Fruit fly (Drosophila melanogaster) whole organism, embryonic: Measurements from ENCODE around the gene CG3434.

Experiments used
- Adf1 ChIP-seq: fragments of 200-800 bp; sonication (Bioruptor generic); IDR thresholded peaks from 2 replicates; pipeline ENCODE4 v1.3.6; 2022; ENCODE audit warnings: missing biosample characterization, missing genetic modification characterization
- Aef1 ChIP-seq: fragments of 200-800 bp; sonication (Bioruptor generic); IDR thresholded peaks from 3 replicates; pipeline ENCODE4 v1.3.6; 2022; ENCODE audit warnings: missing biosample characterization, missing genetic modification characterization
- B-H2 ChIP-seq: fragments of 200-800 bp; sonication (Bioruptor generic); optimal IDR thresholded peaks from 2 replicates; lab custom pipeline; 2018; ENCODE audit warnings: missing biosample characterization, mild to moderate bottlenecking, missing genetic modification characterization
- CG11247 ChIP-seq: fragments of 200-800 bp; sonication (Bioruptor generic); IDR thresholded peaks from 2 replicates; pipeline ENCODE4 v1.3.6; 2022; ENCODE audit warnings: missing biosample characterization, missing genetic modification characterization
- CG11560 ChIP-seq: fragments of 200-800 bp; sonication (Bioruptor generic); IDR thresholded peaks from 3 replicates; pipeline ENCODE4 v1.3.6; 2022; ENCODE audit warnings: missing biosample characterization, missing genetic modification characterization
- CG12219 ChIP-seq: fragments of 200-800 bp; sonication (Bioruptor generic); optimal IDR thresholded peaks from 3 replicates; lab custom pipeline; 2018; ENCODE audit warnings: missing biosample characterization, mild to moderate bottlenecking, missing genetic modification characterization
- CG12391 ChIP-seq: fragments of 200-800 bp; sonication (Bioruptor generic); optimal IDR thresholded peaks from 3 replicates; lab custom pipeline; 2018; ENCODE audit warnings: missing biosample characterization, mild to moderate bottlenecking, missing genetic modification characterization, moderate library complexity
- CG1603 ChIP-seq: fragments of 200-800 bp; sonication (Bioruptor generic); optimal IDR thresholded peaks from 2 replicates; lab custom pipeline; 2019; ENCODE audit warnings: missing biosample characterization, mild to moderate bottlenecking, missing genetic modification characterization, moderate library complexity
- CG16863 ChIP-seq: fragments of 200-800 bp; sonication (Bioruptor generic); optimal IDR thresholded peaks from 3 replicates; lab custom pipeline; 2016; ENCODE audit warnings: missing biosample characterization, missing genetic modification characterization
- CG17186 ChIP-seq: fragments of 200-800 bp; sonication (Bioruptor generic); optimal IDR thresholded peaks from 3 replicates; lab custom pipeline; 2017; ENCODE audit warnings: missing biosample characterization, missing genetic modification reagents, missing genetic modification characterization
- CG18011 ChIP-seq: fragments of 200-800 bp; sonication (Bioruptor generic); optimal IDR thresholded peaks from 2 replicates; lab custom pipeline; 2017; ENCODE audit warnings: missing biosample characterization, missing genetic modification characterization, mild to moderate bottlenecking, moderate library complexity, missing genotype
- CG18599 ChIP-seq: fragments of 200-800 bp; sonication (Bioruptor generic); optimal IDR thresholded peaks from 3 replicates; lab custom pipeline; 2017; ENCODE audit warnings: missing biosample characterization, missing genetic modification characterization, mild to moderate bottlenecking, moderate library complexity, missing genetic modification reagents
- CG2712 ChIP-seq: fragments of 200-800 bp; optimal IDR thresholded peaks from 3 replicates; lab custom pipeline; 2019; ENCODE audit warnings: missing biosample characterization, mild to moderate bottlenecking, missing genetic modification characterization, moderate library complexity
- CG32772 ChIP-seq: fragments of 200-800 bp; sonication (Bioruptor generic); IDR thresholded peaks from 2 replicates; pipeline ENCODE4 v1.3.6; 2022; ENCODE audit warnings: missing biosample characterization, missing genetic modification characterization
- CG3838 ChIP-seq: fragments of 200-800 bp; sonication (Bioruptor generic); optimal IDR thresholded peaks from 3 replicates; lab custom pipeline; 2016; ENCODE audit warnings: missing biosample characterization, missing genetic modification characterization
- CG3995 ChIP-seq: fragments of 200-800 bp; sonication (Bioruptor generic); optimal IDR thresholded peaks from 3 replicates; lab custom pipeline; 2016; ENCODE audit warnings: missing biosample characterization, missing genetic modification characterization
- CG4360 ChIP-seq: fragments of 200-800 bp; sonication (Bioruptor generic); IDR thresholded peaks from 2 replicates; pipeline ENCODE4 v1.3.6; 2022; ENCODE audit warnings: missing biosample characterization, missing genetic modification characterization
- CG4424 ChIP-seq: fragments of 200-800 bp; sonication (Bioruptor generic); optimal IDR thresholded peaks from 3 replicates; lab custom pipeline; 2016; ENCODE audit warnings: missing biosample characterization, missing genetic modification characterization
- CG7786 ChIP-seq: fragments of 200-800 bp; sonication (Bioruptor generic); optimal IDR thresholded peaks from 2 replicates; lab custom pipeline; 2016; ENCODE audit warnings: missing biosample characterization, missing genetic modification characterization
- CG8388 ChIP-seq: fragments of 200-800 bp; sonication (Bioruptor generic); optimal IDR thresholded peaks from 2 replicates; lab custom pipeline; 2019; ENCODE audit warnings: missing biosample characterization, mild to moderate bottlenecking, missing genetic modification characterization, moderate library complexity
- CG8924 ChIP-seq: fragments of 200-800 bp; optimal IDR thresholded peaks from 3 replicates; lab custom pipeline; 2019; ENCODE audit warnings: missing biosample characterization, mild to moderate bottlenecking, missing genetic modification characterization, moderate library complexity
- CG9797 ChIP-seq: fragments of 200-800 bp; sonication (Bioruptor generic); optimal IDR thresholded peaks from 3 replicates; lab custom pipeline; 2018; ENCODE audit warnings: missing biosample characterization, mild to moderate bottlenecking, missing genetic modification characterization
- Ets97D ChIP-seq: fragments of 200-800 bp; sonication (Bioruptor generic); optimal IDR thresholded peaks from 3 replicates; lab custom pipeline; 2016; ENCODE audit warnings: missing biosample characterization, missing genetic modification characterization
- Hey ChIP-seq: fragments of 200-800 bp; sonication (Bioruptor generic); optimal IDR thresholded peaks from 3 replicates; lab custom pipeline; 2018; ENCODE audit warnings: missing biosample characterization, mild to moderate bottlenecking, missing genetic modification characterization
- Mad ChIP-seq: fragments of 200-800 bp; sonication (Bioruptor generic); optimal IDR thresholded peaks from 2 replicates; lab custom pipeline; 2016; ENCODE audit warnings: missing biosample characterization, missing genetic modification characterization
- Myb ChIP-seq: fragments of 200-800 bp; sonication (Bioruptor generic); optimal IDR thresholded peaks from 2 replicates; lab custom pipeline; 2016; ENCODE audit warnings: missing biosample characterization, missing genetic modification characterization
- Nf-YA ChIP-seq: fragments of 200-800 bp; sonication (Bioruptor generic); IDR thresholded peaks from 2 replicates; pipeline ENCODE4 v1.3.6; 2022; ENCODE audit warnings: missing biosample characterization, missing genetic modification characterization
- NfI ChIP-seq: fragments of 200-800 bp; sonication (Bioruptor generic); optimal IDR thresholded peaks from 3 replicates; lab custom pipeline; 2018; ENCODE audit warnings: missing biosample characterization, mild to moderate bottlenecking, missing genetic modification characterization, moderate library complexity
- Pdp1 ChIP-seq, 2 experiments: fragments of 200-800 bp; sonication (Bioruptor generic); optimal IDR thresholded peaks; 3 replicates each; lab custom pipeline; 2016; ENCODE audit warnings: missing biosample characterization in 2 of 2, missing genetic modification characterization in 2 of 2, mild to moderate bottlenecking in 1 of 2, moderate library complexity in 1 of 2
- bigmax ChIP-seq: fragments of 200-800 bp; sonication (Bioruptor generic); optimal IDR thresholded peaks from 2 replicates; lab custom pipeline; 2018; ENCODE audit warnings: missing biosample characterization, mild to moderate bottlenecking, missing genetic modification characterization
- caup ChIP-seq: fragments of 200-800 bp; sonication (Bioruptor generic); optimal IDR thresholded peaks from 3 replicates; lab custom pipeline; 2017; ENCODE audit warnings: missing biosample characterization, mild to moderate bottlenecking, missing genetic modification characterization, moderate library complexity; ENCODE audit not compliant: severe bottlenecking
- ems ChIP-seq: fragments of 200-800 bp; sonication (Bioruptor generic); optimal IDR thresholded peaks from 3 replicates; lab custom pipeline; 2016; ENCODE audit warnings: missing biosample characterization, missing genetic modification characterization
- eve ChIP-seq, 2 experiments: fragments of >200 bp; optimal IDR thresholded peaks; 2 replicates each; lab custom pipeline; 2017; ENCODE audit warnings: missing biosample characterization in 2 of 2, missing genetic modification characterization in 2 of 2
- ewg ChIP-seq: fragments of 200-800 bp; sonication (Bioruptor generic); optimal IDR thresholded peaks from 3 replicates; lab custom pipeline; 2017; ENCODE audit warnings: mild to moderate bottlenecking, missing biosample characterization, missing genetic modification reagents, missing genetic modification characterization
- gcm ChIP-seq: fragments of 200-800 bp; sonication (Bioruptor generic); optimal IDR thresholded peaks from 2 replicates; lab custom pipeline; 2019; ENCODE audit warnings: missing biosample characterization, mild to moderate bottlenecking, missing genetic modification characterization, moderate library complexity
- maf-S ChIP-seq: fragments of 200-800 bp; sonication (Bioruptor generic); optimal IDR thresholded peaks from 2 replicates; lab custom pipeline; 2016; ENCODE audit warnings: missing biosample characterization, missing genetic modification characterization
- pho ChIP-seq: fragments of 200-800 bp; sonication (Bioruptor generic); optimal IDR thresholded peaks from 2 replicates; lab custom pipeline; 2016; ENCODE audit warnings: missing biosample characterization, missing genetic modification characterization
- prd ChIP-seq, 3 experiments: fragments of >200 bp in 2 of 3; fragments of 200-800 bp in 1 of 3; sonication (Bioruptor generic) in 1 of 3; optimal IDR thresholded peaks in 2 of 3; IDR thresholded peaks in 1 of 3; 2 replicates in 2 of 3; 3 replicates in 1 of 3; pipeline versions ENCODE4 v1.3.6 to Lab custom; 2017 to 2022; ENCODE audit warnings: missing biosample characterization in 1 of 3, missing genetic modification characterization in 1 of 3
- salm ChIP-seq: fragments of 200-800 bp; sonication (Bioruptor generic); optimal IDR thresholded peaks from 2 replicates; lab custom pipeline; 2018; ENCODE audit warnings: missing biosample characterization, mild to moderate bottlenecking, missing genetic modification characterization
- sd ChIP-seq: fragments of 200-800 bp; sonication (Bioruptor generic); optimal IDR thresholded peaks from 3 replicates; lab custom pipeline; 2018; ENCODE audit warnings: missing biosample characterization, mild to moderate bottlenecking, missing genetic modification characterization, moderate library complexity
- sens-2 ChIP-seq: fragments of 200-800 bp; sonication (Bioruptor generic); IDR thresholded peaks from 2 replicates; pipeline ENCODE4 v1.3.6; 2022; ENCODE audit warnings: missing biosample characterization, missing genetic modification characterization
- shn ChIP-seq: fragments of 200-800 bp; sonication (Bioruptor generic); optimal IDR thresholded peaks from 3 replicates; lab custom pipeline; 2016; ENCODE audit warnings: missing biosample characterization, missing genetic modification characterization
- sna ChIP-seq: fragments of 200-800 bp; sonication (Bioruptor generic); IDR thresholded peaks from 2 replicates; pipeline ENCODE4 v1.3.6; 2022; ENCODE audit warnings: missing biosample characterization, missing genetic modification characterization; ENCODE audit not compliant: partially characterized antibody
- so ChIP-seq: fragments of 200-800 bp; sonication (Bioruptor generic); IDR thresholded peaks from 3 replicates; pipeline ENCODE4 v1.3.6; 2022; ENCODE audit warnings: missing biosample characterization, missing genetic modification characterization
- sob ChIP-seq: fragments of 200-800 bp; sonication (Bioruptor generic); IDR thresholded peaks from 2 replicates; pipeline ENCODE4 v1.3.6; 2022; ENCODE audit warnings: missing biosample characterization, missing genetic modification characterization
- ssp ChIP-seq: fragments of 200-800 bp; sonication (Bioruptor generic); IDR thresholded peaks from 2 replicates; pipeline ENCODE4 v1.3.6; 2022; ENCODE audit warnings: missing biosample characterization, missing genetic modification characterization
- trem ChIP-seq: fragments of 200-800 bp; optimal IDR thresholded peaks from 3 replicates; lab custom pipeline; 2019; ENCODE audit warnings: missing biosample characterization, mild to moderate bottlenecking, missing genetic modification characterization, moderate library complexity
- usp ChIP-seq: fragments of >200 bp; optimal IDR thresholded peaks from 2 replicates; lab custom pipeline; 2017; ENCODE audit warnings: missing biosample characterization, missing genetic modification characterization
- vnd ChIP-seq: fragments of 200-800 bp; sonication (Bioruptor generic); IDR thresholded peaks from 3 replicates; pipeline ENCODE4 v1.3.6; 2022; ENCODE audit warnings: missing biosample characterization, missing genetic modification characterization; ENCODE audit not compliant: partially characterized antibody
- zfh2 ChIP-seq: fragments of 200-800 bp; sonication (Bioruptor generic); optimal IDR thresholded peaks from 2 replicates; lab custom pipeline; 2016; ENCODE audit warnings: missing biosample characterization, missing genetic modification characterization

Gene CG3434

dm6 chr3L:9435315-9435714 is 25.3 kb downstream of the CG3434 start, which contains the start of gene CG42526 (continued):
- TF ChIP-seq so (GFP tag; lab: Robert Waterston, UW) (0 out of 3 replicates have a peak, but pooled peaks have one; percentile 22), CG12391 (tag; lab: Kevin White, UChicago) (peak; percentile 56), Hey (tag; lab: Kevin White, UChicago) (no peak), CG17186 (GFP tag; lab: Kevin White, UChicago) (peak; percentile 96), CG11560 (tag; lab: Robert Waterston, UW) (peak; percentile 78; the same call in 2 of the 3 replicates), CG11247 (GFP tag; lab: Robert Waterston, UW) (peak; percentile 44; the same call in 1 of the 2 replicates), CG2712 (peak; percentile 23), ssp (GFP tag; lab: Robert Waterston, UW) (no peak), maf-S (GFP tag; lab: Kevin White, UChicago) (no peak), Aef1 (no peak), CG7786 (GFP tag; lab: Kevin White, UChicago) (peak; percentile 30), gcm (no peak), caup (GFP tag; lab: Kevin White, UChicago) (peak; percentile 39), sob (GFP tag; lab: Robert Waterston, UW) (peak; percentile 59), CG8388 (GFP tag; lab: Kevin White, UChicago) (peak; percentile 1), CG4424 (GFP tag; lab: Kevin White, UChicago) (no peak), CG18599 (GFP tag; lab: Kevin White, UChicago) (peak; percentile 48), CG16863 (GFP tag; lab: Kevin White, UChicago) (peak; percentile 34), vnd (GFP tag; lab: Robert Waterston, UW) (no peak), sna (GFP tag; lab: Robert Waterston, UW) (peak; percentile 43; the same call in 1 of the 2 replicates), ems (GFP tag; lab: Kevin White, UChicago) (peak; percentile 26), sd (tag; lab: Kevin White, UChicago) (peak; percentile 36), eve (GFP tag; optimal IDR thresholded peaks at IDR 0.05; lab: Kevin White, UChicago) (no peak), salm (tag; lab: Kevin White, UChicago) (no peak), zfh2 (peak; percentile 63), trem (tag; lab: Kevin White, UChicago) (peak; percentile 25), CG8924 (tag; lab: Kevin White, UChicago) (peak; percentile 21), B-H2 (GFP tag; lab: Kevin White, UChicago) (peak; percentile 19), bigmax (GFP tag; lab: Kevin White, UChicago) (peak; percentile 41), pho (GFP tag; lab: Kevin White, UChicago) (peak; percentile 56), sens-2 (GFP tag; lab: Robert Waterston, UW) (0 out of 2 replicates have a peak, but pooled peaks have one; percentile 38), Adf1 (GFP tag; lab: Robert Waterston, UW) (0 out of 2 replicates have a peak, but pooled peaks have one; percentile 17), usp (GFP tag; lab: Kevin White, UChicago) (no peak), NfI (GFP tag; lab: Kevin White, UChicago) (peak; percentile 31), CG32772 (GFP tag; lab: Robert Waterston, UW) (no peak), Ets97D (GFP tag; lab: Kevin White, UChicago) (peak; percentile 34), Myb (peak; percentile 43), Pdp1 (GFP tag; optimal IDR thresholded peaks at IDR 0.05; lab: Kevin White, UChicago) (peak; percentile 6 to 58), prd (optimal IDR thresholded peaks at IDR 0.05; lab: Kevin White, UChicago) (no peak), prd (GFP tag; IDR thresholded peaks at IDR 0.05; lab: Robert Waterston, UW) (no peak), shn (GFP tag; lab: Kevin White, UChicago) (peak; percentile 2), Mad (GFP tag; lab: Kevin White, UChicago) (peak; percentile 17), CG1603 (tag; lab: Kevin White, UChicago) (peak; percentile 59), CG9797 (peak; percentile 18), CG18011 (GFP tag; lab: Kevin White, UChicago) (peak; percentile 20), CG4360 (no peak), CG3838 (GFP tag; lab: Kevin White, UChicago) (no peak), CG3995 (GFP tag; lab: Kevin White, UChicago) (peak; percentile 21), Nf-YA (GFP tag; lab: Robert Waterston, UW) (no peak), CG12219 (GFP tag; lab: Kevin White, UChicago) (no peak), ewg (GFP tag; lab: Kevin White, UChicago) (peak; percentile 19)
